Fruit fly (Drosophila melanogaster) whole organism, embryonic: ENCODE measurements around the gene CycB3.

ENCODE experiments used
- ATbp ChIP-seq: fragments of 200-800 bp; sonication (Bioruptor generic); optimal IDR thresholded peaks from 2 replicates; lab custom pipeline; 2017; ENCODE audit warnings: missing biosample characterization, mild to moderate bottlenecking, missing genetic modification characterization, missing genetic modification reagents
- Asciz ChIP-seq: fragments of 200-800 bp; sonication (Bioruptor generic); optimal IDR thresholded peaks from 2 replicates; lab custom pipeline; 2017; ENCODE audit warnings: missing biosample characterization, mild to moderate bottlenecking, missing genetic modification characterization, missing genetic modification reagents
- Atf3 ChIP-seq: fragments of 200-800 bp; sonication (Bioruptor generic); optimal IDR thresholded peaks from 3 replicates; lab custom pipeline; 2016; ENCODE audit warnings: missing biosample characterization, missing genetic modification characterization
- Bteb2 ChIP-seq: fragments of 200-800 bp; sonication (Bioruptor generic); optimal IDR thresholded peaks from 2 replicates; lab custom pipeline; 2016; ENCODE audit warnings: missing biosample characterization, missing genetic modification characterization
- CG10267 ChIP-seq: fragments of 200-800 bp; sonication (Bioruptor generic); optimal IDR thresholded peaks from 2 replicates; lab custom pipeline; 2018; ENCODE audit warnings: missing biosample characterization, mild to moderate bottlenecking, missing genetic modification characterization, moderate library complexity
- CG10366 ChIP-seq: fragments of 200-800 bp; sonication (Bioruptor generic); IDR thresholded peaks from 2 replicates; pipeline ENCODE4 v1.3.6; 2022; ENCODE audit warnings: missing biosample characterization, missing genetic modification characterization
- CG10431 ChIP-seq: fragments of 200-800 bp; sonication (Bioruptor generic); optimal IDR thresholded peaks from 3 replicates; lab custom pipeline; 2018; ENCODE audit warnings: missing biosample characterization, mild to moderate bottlenecking, missing genetic modification characterization
- CG11504 ChIP-seq: fragments of 200-800 bp; sonication (Bioruptor generic); optimal IDR thresholded peaks from 3 replicates; lab custom pipeline; 2019; ENCODE audit warnings: missing biosample characterization, mild to moderate bottlenecking, missing genetic modification characterization, moderate library complexity
- CG12942 ChIP-seq: fragments of 200-800 bp; sonication (Bioruptor generic); optimal IDR thresholded peaks from 3 replicates; lab custom pipeline; 2016; ENCODE audit warnings: missing biosample characterization, missing genetic modification characterization
- CG1603 ChIP-seq: fragments of 200-800 bp; sonication (Bioruptor generic); optimal IDR thresholded peaks from 2 replicates; lab custom pipeline; 2019; ENCODE audit warnings: missing biosample characterization, mild to moderate bottlenecking, missing genetic modification characterization, moderate library complexity
- CG17568 ChIP-seq: fragments of 200-800 bp; sonication (Bioruptor generic); optimal IDR thresholded peaks from 2 replicates; lab custom pipeline; 2018; ENCODE audit warnings: missing biosample characterization, mild to moderate bottlenecking, missing genetic modification characterization, moderate library complexity
- CG2889 ChIP-seq: fragments of 200-800 bp; sonication (Bioruptor generic); IDR thresholded peaks from 3 replicates; pipeline ENCODE4 v1.3.6; 2022; ENCODE audit warnings: missing biosample characterization, missing genetic modification characterization
- CG4282 ChIP-seq: fragments of 200-800 bp; sonication (Bioruptor generic); optimal IDR thresholded peaks from 2 replicates; lab custom pipeline; 2016; ENCODE audit warnings: missing biosample characterization, missing genetic modification characterization
- CG43689 ChIP-seq: fragments of 200-800 bp; sonication (Bioruptor generic); IDR thresholded peaks from 2 replicates; pipeline ENCODE4 v1.3.6; 2022; ENCODE audit warnings: missing biosample characterization, missing genetic modification characterization
- CG4820 ChIP-seq: fragments of 200-800 bp; sonication (Bioruptor generic); optimal IDR thresholded peaks from 3 replicates; lab custom pipeline; 2016; ENCODE audit warnings: missing biosample characterization, missing genetic modification characterization
- CG5245 ChIP-seq: fragments of 200-800 bp; sonication (Bioruptor generic); optimal IDR thresholded peaks from 3 replicates; lab custom pipeline; 2016; ENCODE audit warnings: missing biosample characterization, missing genetic modification characterization
- CG8388 ChIP-seq: fragments of 200-800 bp; sonication (Bioruptor generic); optimal IDR thresholded peaks from 2 replicates; lab custom pipeline; 2019; ENCODE audit warnings: missing biosample characterization, mild to moderate bottlenecking, missing genetic modification characterization, moderate library complexity
- D ChIP-seq, 2 experiments: fragments of 200-800 bp in 1 of 2; fragments of >200 bp in 1 of 2; sonication (Bioruptor generic) in 1 of 2; optimal IDR thresholded peaks; 2 replicates in 1 of 2; 3 replicates in 1 of 2; lab custom pipeline; 2017; ENCODE audit warnings: mild to moderate bottlenecking in 1 of 2, missing biosample characterization in 1 of 2, missing genetic modification characterization in 1 of 2, missing genetic modification reagents in 1 of 2
- D19B ChIP-seq: fragments of 200-800 bp; sonication (Bioruptor generic); optimal IDR thresholded peaks from 2 replicates; lab custom pipeline; 2017; ENCODE audit warnings: missing biosample characterization, mild to moderate bottlenecking, missing genetic modification characterization
- Gsc ChIP-seq: fragments of 200-800 bp; sonication (Bioruptor generic); IDR thresholded peaks from 2 replicates; pipeline ENCODE4 v1.3.6; 2022; ENCODE audit warnings: missing biosample characterization, missing genetic modification characterization
- HLH3B ChIP-seq: fragments of 200-800 bp; sonication (Bioruptor generic); IDR thresholded peaks from 2 replicates; pipeline ENCODE4 v1.3.6; 2022; ENCODE audit warnings: missing biosample characterization, missing genetic modification characterization
- Hr3 ChIP-seq: fragments of 200-800 bp; sonication (Bioruptor generic); optimal IDR thresholded peaks from 3 replicates; lab custom pipeline; 2016; ENCODE audit warnings: missing biosample characterization, missing genetic modification characterization
- Meics ChIP-seq: fragments of 200-800 bp; sonication (Bioruptor generic); optimal IDR thresholded peaks from 2 replicates; lab custom pipeline; 2017; ENCODE audit warnings: missing biosample characterization, mild to moderate bottlenecking, missing genetic modification characterization
- Oaz ChIP-seq: fragments of 200-800 bp; sonication (Bioruptor generic); IDR thresholded peaks from 2 replicates; pipeline ENCODE4 v1.3.6; 2022; ENCODE audit warnings: missing biosample characterization, missing genetic modification characterization
- Poxn ChIP-seq: fragments of 200-800 bp; sonication (Bioruptor generic); IDR thresholded peaks from 2 replicates; pipeline ENCODE4 v1.3.6; 2022; ENCODE audit warnings: missing biosample characterization, missing genetic modification characterization
- Ptx1 ChIP-seq: fragments of 200-800 bp; sonication (Bioruptor generic); IDR thresholded peaks from 2 replicates; pipeline ENCODE4 v1.3.6; 2022; ENCODE audit warnings: missing biosample characterization, missing genetic modification characterization
- Trl ChIP-seq, 3 experiments: fragments of >200 bp in 2 of 3; fragments of 200-800 bp in 1 of 3; sonication (Bioruptor generic) in 1 of 3; optimal IDR thresholded peaks; 2 replicates in 1 of 3; 3 replicates in 2 of 3; lab custom pipeline; 2016 to 2017; ENCODE audit warnings: missing biosample characterization in 1 of 3, missing genetic modification characterization in 1 of 3
- Xrp1 ChIP-seq: fragments of 200-800 bp; sonication (Bioruptor generic); IDR thresholded peaks from 2 replicates; pipeline ENCODE4 v1.3.6; 2022; ENCODE audit warnings: missing biosample characterization, missing genetic modification characterization
- ara ChIP-seq: fragments of 200-800 bp; sonication (Bioruptor generic); IDR thresholded peaks from 2 replicates; pipeline ENCODE4 v1.3.6; 2022; ENCODE audit warnings: missing biosample characterization, missing genetic modification characterization
- chif ChIP-seq, 2 experiments: fragments of 200-800 bp; sonication (Bioruptor generic); optimal IDR thresholded peaks; 3 replicates each; lab custom pipeline; 2016; ENCODE audit warnings: missing biosample characterization in 2 of 2, missing genetic modification characterization in 2 of 2
- crol ChIP-seq: fragments of 200-800 bp; sonication (Bioruptor generic); IDR thresholded peaks from 2 replicates; pipeline ENCODE4 v1.3.6; 2022; ENCODE audit warnings: missing biosample characterization, missing genetic modification characterization
- dimm ChIP-seq: fragments of 200-800 bp; sonication (Bioruptor generic); IDR thresholded peaks from 2 replicates; pipeline ENCODE4 v1.3.6; 2022; ENCODE audit warnings: missing biosample characterization, missing genetic modification characterization
- gem ChIP-seq: fragments of 200-800 bp; sonication (Bioruptor generic); optimal IDR thresholded peaks from 2 replicates; lab custom pipeline; 2019; ENCODE audit warnings: missing biosample characterization, mild to moderate bottlenecking, missing genetic modification characterization, moderate library complexity
- gro ChIP-seq: fragments of 200-800 bp; sonication (Bioruptor generic); optimal IDR thresholded peaks from 2 replicates; lab custom pipeline; 2016; ENCODE audit warnings: missing biosample characterization, missing genetic modification characterization
- hth ChIP-seq: fragments of >200 bp; optimal IDR thresholded peaks from 2 replicates; lab custom pipeline; 2017; ENCODE audit warnings: inconsistent platforms
- kni ChIP-seq: fragments of 200-800 bp; sonication (Bioruptor generic); optimal IDR thresholded peaks from 3 replicates; lab custom pipeline; 2017; ENCODE audit warnings: mild to moderate bottlenecking, missing biosample characterization, missing genetic modification reagents, missing genetic modification characterization
- lbe ChIP-seq: fragments of 200-800 bp; sonication (Bioruptor generic); optimal IDR thresholded peaks from 2 replicates; lab custom pipeline; 2016; ENCODE audit warnings: missing biosample characterization, mild to moderate bottlenecking, missing genetic modification characterization
- org-1 ChIP-seq: fragments of 200-800 bp; sonication (Bioruptor generic); optimal IDR thresholded peaks from 2 replicates; lab custom pipeline; 2017; ENCODE audit warnings: missing biosample characterization, missing genetic modification characterization
- p53 ChIP-seq: fragments of 200-800 bp; sonication (Bioruptor generic); optimal IDR thresholded peaks from 2 replicates; lab custom pipeline; 2016; ENCODE audit warnings: missing biosample characterization, missing genetic modification characterization
- peb ChIP-seq: fragments of 200-800 bp; sonication (Bioruptor generic); IDR thresholded peaks from 2 replicates; pipeline ENCODE4 v1.3.6; 2022; ENCODE audit warnings: missing biosample characterization, missing genetic modification characterization
- pfk ChIP-seq: fragments of 200-800 bp; sonication (Bioruptor generic); optimal IDR thresholded peaks from 2 replicates; lab custom pipeline; 2018; ENCODE audit warnings: missing biosample characterization, mild to moderate bottlenecking, missing genetic modification characterization, moderate library complexity
- prd ChIP-seq, 3 experiments: fragments of >200 bp in 2 of 3; fragments of 200-800 bp in 1 of 3; sonication (Bioruptor generic) in 1 of 3; optimal IDR thresholded peaks in 2 of 3; IDR thresholded peaks in 1 of 3; 2 replicates in 2 of 3; 3 replicates in 1 of 3; pipeline versions ENCODE4 v1.3.6 to Lab custom; 2017 to 2022; ENCODE audit warnings: missing biosample characterization in 1 of 3, missing genetic modification characterization in 1 of 3
- salm ChIP-seq: fragments of 200-800 bp; sonication (Bioruptor generic); optimal IDR thresholded peaks from 2 replicates; lab custom pipeline; 2018; ENCODE audit warnings: missing biosample characterization, mild to moderate bottlenecking, missing genetic modification characterization
- sens ChIP-seq: fragments of 200-800 bp; sonication (Bioruptor generic); peaks from one replicate; lab custom pipeline; 2016; ENCODE audit warnings: missing biosample characterization, missing genetic modification characterization
- so ChIP-seq: fragments of 200-800 bp; sonication (Bioruptor generic); IDR thresholded peaks from 3 replicates; pipeline ENCODE4 v1.3.6; 2022; ENCODE audit warnings: missing biosample characterization, missing genetic modification characterization
- stwl ChIP-seq: fragments of 200-800 bp; sonication (Bioruptor generic); optimal IDR thresholded peaks from 3 replicates; lab custom pipeline; 2018; ENCODE audit warnings: missing biosample characterization, mild to moderate bottlenecking, missing genetic modification characterization, moderate library complexity
- tna ChIP-seq: fragments of 200-800 bp; sonication (Bioruptor generic); IDR thresholded peaks from 2 replicates; pipeline ENCODE4 v1.3.6; 2022; ENCODE audit warnings: missing biosample characterization, missing genetic modification characterization; ENCODE audit not compliant: partially characterized antibody
- wek ChIP-seq: fragments of 200-800 bp; sonication (Bioruptor generic); optimal IDR thresholded peaks from 3 replicates; lab custom pipeline; 2018; ENCODE audit warnings: missing biosample characterization, mild to moderate bottlenecking, missing genetic modification characterization, moderate library complexity

The CycB3 gene

DNA sequence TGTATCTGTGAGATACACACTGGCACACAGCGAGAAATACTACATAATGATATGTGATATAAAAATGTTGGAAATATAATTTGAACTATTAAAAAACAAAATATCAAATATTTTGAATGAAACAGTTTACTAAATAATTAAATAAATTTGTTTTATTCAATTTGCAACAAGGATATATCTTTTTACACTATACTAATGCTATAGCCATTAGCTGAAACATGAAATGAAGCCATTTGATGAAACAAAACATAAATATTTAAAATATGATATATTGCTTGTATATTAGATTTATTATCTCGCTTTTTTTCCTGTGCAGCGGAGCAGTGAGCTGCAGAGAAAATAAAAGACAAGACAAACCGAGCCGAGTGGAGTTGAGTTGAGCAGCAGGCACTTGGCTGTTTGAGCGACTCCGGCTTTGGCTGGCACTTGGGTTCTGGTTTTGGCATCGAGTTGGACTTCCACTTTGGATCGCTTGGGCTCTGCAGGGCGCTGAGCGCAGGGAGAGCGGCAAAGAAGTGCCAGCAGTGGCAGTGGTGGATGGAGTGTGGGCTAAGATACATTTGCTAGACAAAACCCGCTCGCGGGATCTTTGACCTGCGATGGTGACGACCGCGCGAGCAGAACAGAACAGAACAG, 22.8 kb upstream of the CycB3 start (continued):
- TF ChIP-seq Xrp1 (GFP tag; lab: Robert Waterston, UW) (peak; percentile 81), CG17568 (GFP tag; lab: Kevin White, UChicago) (no peak), kni (peak; percentile 22), so (GFP tag; lab: Robert Waterston, UW) (peak; percentile 60; the same call in 2 of the 3 replicates), hth (lab: Kevin White, UChicago) (no peak), salm (tag; lab: Kevin White, UChicago) (peak; percentile 79), CG1603 (tag; lab: Kevin White, UChicago) (no peak), Atf3 (GFP tag; lab: Kevin White, UChicago) (no peak), CG8388 (peak; percentile 84), Poxn (GFP tag; lab: Robert Waterston, UW) (no peak), dimm (0 out of 2 replicates have a peak, but pooled peaks have one; percentile 6), CG10366 (GFP tag; lab: Robert Waterston, UW) (0 out of 2 replicates have a peak, but pooled peaks have one; percentile 19), CG5245 (no peak), crol (peak; percentile 66), gro (no peak), ATbp (GFP tag; lab: Kevin White, UChicago) (peak; percentile 52), gem (tag; lab: Kevin White, UChicago) (peak; percentile 94), Ptx1 (GFP tag; lab: Robert Waterston, UW) (peak; percentile 82), Meics (peak; percentile 82), HLH3B (peak; percentile 71), org-1 (GFP tag; lab: Kevin White, UChicago) (peak; percentile 66), D19B (GFP tag; lab: Kevin White, UChicago) (peak; percentile 30), Bteb2 (GFP tag; lab: Kevin White, UChicago) (no peak), Hr3 (GFP tag; lab: Kevin White, UChicago) (peak; percentile 72), CG2889 (GFP tag; lab: Robert Waterston, UW) (peak; percentile 40; the same call in 1 of the 3 replicates), prd (optimal IDR thresholded peaks at IDR 0.05; lab: Kevin White, UChicago) (no peak), prd (GFP tag; IDR thresholded peaks at IDR 0.05; lab: Robert Waterston, UW) (peak; percentile 85), sens (GFP tag; lab: Kevin White, UChicago) (peak; percentile 59), CG43689 (no peak), Gsc (GFP tag; lab: Robert Waterston, UW) (no peak), stwl (tag; lab: Kevin White, UChicago) (no peak), CG4282 (GFP tag; lab: Kevin White, UChicago) (no peak), p53 (GFP tag; lab: Kevin White, UChicago) (no peak), Trl (optimal IDR thresholded peaks at IDR 0.05; lab: Kevin White, UChicago) (peak in 1 of 2 experiments; percentile 30), Trl (GFP tag; optimal IDR thresholded peaks at IDR 0.05; lab: Kevin White, UChicago) (no peak), D (optimal IDR thresholded peaks at IDR 0.05; lab: Kevin White, UChicago) (no peak), D (GFP tag; optimal IDR thresholded peaks at IDR 0.05; lab: Kevin White, UChicago) (peak; percentile 83), lbe (peak; percentile 46), Oaz (GFP tag; lab: Robert Waterston, UW) (no peak), wek (GFP tag; lab: Kevin White, UChicago) (no peak), CG4820 (GFP tag; lab: Kevin White, UChicago) (peak; percentile 58), chif (GFP tag; optimal IDR thresholded peaks at IDR 0.05; lab: Kevin White, UChicago) (no peak), tna (GFP tag; lab: Robert Waterston, UW) (no peak), CG10431 (GFP tag; lab: Kevin White, UChicago) (peak; percentile 45), Asciz (GFP tag; lab: Kevin White, UChicago) (peak; percentile 80), CG12942 (GFP tag; lab: Kevin White, UChicago) (peak; percentile 52), pfk (GFP tag; lab: Kevin White, UChicago) (no peak), CG10267 (tag; lab: Kevin White, UChicago) (peak; percentile 91), ara (GFP tag; lab: Robert Waterston, UW) (peak; percentile 65), CG11504 (tag; lab: Kevin White, UChicago) (peak; percentile 90), peb (GFP tag; lab: Robert Waterston, UW) (peak; percentile 35; the same call in 1 of the 2 replicates)
